Fruit fly (Drosophila melanogaster): ENCODE measurements around the gene CG46307.

The CG46307 gene

dm6 chr2L:21156156-21157040 is 52.0 kb downstream of the CG46307 start, which contains the start of the genes Mpp6 and E2f2 (continued):
- TF ChIP-seq dl (GFP tag; optimal IDR thresholded peaks at IDR 0.05; ENCODE audit: insufficient read depth in 1 of 2, partially characterized antibody in 2 of 2) (no peak), woc (GFP tag; optimal IDR thresholded peaks at IDR 0.05) (peak; percentile 50), sv (GFP tag; optimal IDR thresholded peaks at IDR 0.05) (no peak), jim (GFP tag; optimal IDR thresholded peaks at IDR 0.05) (no peak)

- TF ChIP-seq Myc (optimal IDR thresholded peaks at IDR 0.05) (no peak), Dfd (GFP tag; optimal IDR thresholded peaks at IDR 0.05) (no peak), dl (GFP tag; optimal IDR thresholded peaks at IDR 0.05; ENCODE audit: insufficient read depth in 1 of 2, partially characterized antibody in 2 of 2) (no peak), Hr83 (GFP tag; optimal IDR thresholded peaks at IDR 0.05; ENCODE audit: poor library complexity, severe bottlenecking) (peak; percentile 85), Hr78 (GFP tag; optimal IDR thresholded peaks at IDR 0.05) (no peak), rgr (GFP tag; optimal IDR thresholded peaks at IDR 0.05) (peak; percentile 97), Hnf4 (GFP tag; optimal IDR thresholded peaks at IDR 0.05) (peak; percentile 97), tai (GFP tag; optimal IDR thresholded peaks at IDR 0.05) (no peak), dmrt93B (GFP tag; optimal IDR thresholded peaks at IDR 0.05) (peak; percentile 82), Rel (GFP tag; optimal IDR thresholded peaks at IDR 0.05) (no peak), Rel (tag; optimal IDR thresholded peaks at IDR 0.05) (peak; percentile 83), sage (GFP tag; optimal IDR thresholded peaks at IDR 0.05) (no peak), GATAd (GFP tag; optimal IDR thresholded peaks at IDR 0.05) (no peak), Dif (GFP tag; optimal IDR thresholded peaks at IDR 0.05; ENCODE audit: partially characterized antibody) (no peak), ey (GFP tag; optimal IDR thresholded peaks at IDR 0.05) (peak; percentile 94), Abd-B (GFP tag; optimal IDR thresholded peaks at IDR 0.05) (no peak), CrebA (GFP tag; optimal IDR thresholded peaks at IDR 0.05; ENCODE audit: borderline replicate concordance) (no peak), jim (GFP tag; optimal IDR thresholded peaks at IDR 0.05) (no peak), sv (GFP tag; optimal IDR thresholded peaks at IDR 0.05) (peak; percentile 79), woc (GFP tag; optimal IDR thresholded peaks at IDR 0.05) (peak; percentile 77), br (GFP tag; optimal IDR thresholded peaks at IDR 0.05) (peak; percentile 93), Jra (GFP tag; optimal IDR thresholded peaks at IDR 0.05) (peak; percentile 92), N (GFP tag; optimal IDR thresholded peaks at IDR 0.05) (no peak), HLH106 (tag; optimal IDR thresholded peaks at IDR 0.05) (peak; percentile 96), psq (GFP tag; optimal IDR thresholded peaks at IDR 0.05) (peak; percentile 93), Sp1 (GFP tag; optimal IDR thresholded peaks at IDR 0.05) (peak; percentile 95), dsf (GFP tag; optimal IDR thresholded peaks at IDR 0.05; ENCODE audit: borderline replicate concordance) (peak; percentile 89), Vsx2 (GFP tag; optimal IDR thresholded peaks at IDR 0.05; ENCODE audit: partially characterized antibody) (no peak), OdsH (GFP tag; optimal IDR thresholded peaks at IDR 0.05) (peak; percentile 94), Mio (GFP tag; optimal IDR thresholded peaks at IDR 0.05) (peak; percentile 72), lola (GFP tag; optimal IDR thresholded peaks at IDR 0.05) (no peak), foxo (GFP tag; optimal IDR thresholded peaks at IDR 0.05) (peak; percentile 81 to 98), fru (GFP tag; optimal IDR thresholded peaks at IDR 0.05) (peak; percentile 94), brk (GFP tag; optimal IDR thresholded peaks at IDR 0.05) (no peak), pan (optimal IDR thresholded peaks at IDR 0.05) (no peak), CG9705 (GFP tag; optimal IDR thresholded peaks at IDR 0.05) (peak; percentile 91), usp (GFP tag; optimal IDR thresholded peaks at IDR 0.05) (no peak), CG32264 (GFP tag; optimal IDR thresholded peaks at IDR 0.05) (peak; percentile 73), h (GFP tag; optimal IDR thresholded peaks at IDR 0.05) (peak; percentile 96)
Observed at dm6 chr2L:21158554-21158953, 54.2 kb downstream of the CG46307 start, which contains the start of the genes Coq3 and Pld3. TSS of gene Coq3 (minus strand) at chr2L:21158611. TSS of gene Pld3 (plus strand) at chr2L:21158847.
